Worm (Caenorhabditis elegans): ENCODE results near the gene nhr-162.

The nhr-162 gene

DNA sequence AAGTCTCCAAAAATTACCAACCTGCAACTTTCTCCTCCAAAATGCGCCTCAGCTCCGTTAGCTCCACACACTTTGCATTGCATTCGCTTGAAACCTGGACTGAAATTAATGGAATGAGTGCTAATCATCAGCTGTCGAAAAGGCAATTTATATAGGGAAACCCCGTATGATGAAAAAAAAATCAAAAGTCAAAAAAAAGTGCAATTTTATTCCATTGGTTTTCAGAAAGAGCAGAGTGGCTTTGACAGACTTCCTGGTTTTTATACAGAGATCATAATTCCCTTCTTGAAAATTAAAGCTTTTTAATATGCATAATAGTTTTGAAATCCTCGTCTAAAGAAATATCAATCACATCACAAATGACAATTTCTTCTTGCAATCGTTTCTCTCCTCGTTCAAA, 4.0 kb downstream of the nhr-162 start, which contains the start of gene nhr-139:
nhr-139 (minus strand) TSS at position 101 of the 400 bp plus-strand sequence.
- TF ChIP-seq lin-35 (GFP tag; optimal IDR thresholded peaks at IDR 0.05) (no peak), hlh-4 (tag; optimal IDR thresholded peaks at IDR 0.05) (no peak), sup-37 (GFP tag; optimal IDR thresholded peaks at IDR 0.05) (no peak), nhr-84 (tag; optimal IDR thresholded peaks at IDR 0.05) (no peak), nhr-19 (GFP tag; conservative IDR thresholded peaks at IDR 0.05) (no peak), alr-1 (tag; optimal IDR thresholded peaks at IDR 0.05; ENCODE audit: borderline replicate concordance) (no peak), lin-13 (GFP tag; optimal IDR thresholded peaks at IDR 0.05) (no peak), fkh-8 (tag; optimal IDR thresholded peaks at IDR 0.05) (no peak), ces-1 (GFP tag; optimal IDR thresholded peaks at IDR 0.05) (no peak), zag-1 (tag; optimal IDR thresholded peaks at IDR 0.05) (no peak), ceh-63 (GFP tag; optimal IDR thresholded peaks at IDR 0.05) (no peak)

DNA sequence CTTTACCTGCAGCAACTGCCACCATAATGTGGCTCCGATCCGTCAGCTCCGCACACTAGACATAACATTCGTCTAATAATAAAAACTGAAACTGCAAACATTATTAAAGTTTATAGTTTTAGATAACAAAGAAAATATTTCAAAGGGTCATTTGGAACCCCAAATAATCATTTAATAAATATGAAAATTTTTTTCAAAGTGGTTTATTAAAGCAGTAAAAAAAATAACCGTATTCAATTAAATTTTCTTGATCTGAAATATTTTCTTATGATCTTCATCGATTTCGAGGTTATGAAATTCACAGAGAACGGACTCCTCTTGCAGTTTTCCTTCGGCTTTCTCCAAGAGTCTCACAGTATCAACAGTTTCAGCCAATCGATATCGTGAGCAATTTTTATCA, 5.7 kb downstream of the nhr-162 start, which contains the start of gene nhr-163:
nhr-163 (minus strand) TSS at position 101 of the 400 bp plus-strand sequence.
- TF ChIP-seq rnt-1 (tag; optimal IDR thresholded peaks at IDR 0.05) (no peak), jun-1 (tag; optimal IDR thresholded peaks at IDR 0.05) (no peak), alr-1 (tag; optimal IDR thresholded peaks at IDR 0.05; ENCODE audit: borderline replicate concordance) (no peak), egl-27 (tag; optimal IDR thresholded peaks at IDR 0.05) (no peak), fkh-10 (GFP tag; optimal IDR thresholded peaks at IDR 0.05) (no peak), ztf-4 (tag; optimal IDR thresholded peaks at IDR 0.05) (no peak), nhr-19 (GFP tag; conservative IDR thresholded peaks at IDR 0.05) (no peak), unc-30 (tag; optimal IDR thresholded peaks at IDR 0.05) (no peak), ces-1 (GFP tag; optimal IDR thresholded peaks at IDR 0.05) (no peak), elt-2 (tag; optimal IDR thresholded peaks at IDR 0.05) (no peak), F16B12.6 (tag; optimal IDR thresholded peaks at IDR 0.05) (no peak), fos-1 (tag; optimal IDR thresholded peaks at IDR 0.05) (no peak), elt-3 (tag; optimal IDR thresholded peaks at IDR 0.05) (no peak), unc-98 (GFP tag; IDR thresholded peaks at IDR 0.05) (no peak), Y116A8C.19 (tag; optimal IDR thresholded peaks at IDR 0.05; ENCODE audit: borderline replicate concordance) (no peak), hlh-17 (GFP tag; optimal IDR thresholded peaks at IDR 0.05; ENCODE audit: borderline replicate concordance) (no peak), snu-23 (GFP tag; optimal IDR thresholded peaks at IDR 0.05) (no peak)

DNA sequence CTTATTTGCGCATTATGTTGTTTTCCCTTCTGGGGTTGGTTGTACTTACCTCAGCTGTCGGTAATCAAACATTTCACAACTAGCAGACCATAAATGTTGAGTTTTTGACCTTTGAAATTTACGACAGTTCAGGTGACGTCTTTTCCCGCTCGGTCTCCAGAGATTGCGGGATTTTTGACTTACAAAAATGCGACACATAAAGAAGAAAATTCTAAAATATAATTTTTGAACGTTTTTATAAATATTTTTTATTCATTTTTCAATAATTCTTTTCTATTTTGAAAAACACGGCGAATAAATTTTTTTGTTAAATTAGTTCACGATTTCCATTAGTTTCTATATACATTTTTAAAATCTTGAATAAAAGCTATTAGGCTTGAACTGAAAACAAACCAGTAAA, 8.9 kb downstream of the nhr-162 start, which contains the start of gene nhr-161:
nhr-161 (minus strand) TSS at position 101 of the 400 bp plus-strand sequence.
- TF ChIP-seq C34B4.2 (tag; optimal IDR thresholded peaks at IDR 0.05), result no peak
- TF ChIP-seq hpl-2 (GFP tag; optimal IDR thresholded peaks at IDR 0.05), result no peak
- no peak for TF ChIP-seq lsy-2 (tag; optimal IDR thresholded peaks at IDR 0.05)
- TF ChIP-seq unc-98 (GFP tag; IDR thresholded peaks at IDR 0.05), result no peak
- TF ChIP-seq sup-37 (GFP tag; optimal IDR thresholded peaks at IDR 0.05), result no peak
- TF ChIP-seq fkh-8 (tag; optimal IDR thresholded peaks at IDR 0.05), result no peak
- TF ChIP-seq sptf-1 (tag; optimal IDR thresholded peaks at IDR 0.05), result no peak
- no peak for TF ChIP-seq nhr-11 (tag; optimal IDR thresholded peaks at IDR 0.05)
- TF ChIP-seq aha-1 (tag; optimal IDR thresholded peaks at IDR 0.05), result no peak
- no peak for TF ChIP-seq egl-27 (tag; optimal IDR thresholded peaks at IDR 0.05)
- TF ChIP-seq skn-1 (tag; optimal IDR thresholded peaks at IDR 0.05), result no peak
- no peak for TF ChIP-seq dsc-1 (tag; optimal IDR thresholded peaks at IDR 0.05)
- no peak for TF ChIP-seq nhr-237 (tag; optimal IDR thresholded peaks at IDR 0.05)
- no peak for TF ChIP-seq nhr-77 (tag; optimal IDR thresholded peaks at IDR 0.05)
- no peak for TF ChIP-seq elt-2 (tag; optimal IDR thresholded peaks at IDR 0.05)
- TF ChIP-seq ces-1 (GFP tag; optimal IDR thresholded peaks at IDR 0.05), result no peak
- no peak for TF ChIP-seq nhr-47 (tag; optimal IDR thresholded peaks at IDR 0.05)

DNA sequence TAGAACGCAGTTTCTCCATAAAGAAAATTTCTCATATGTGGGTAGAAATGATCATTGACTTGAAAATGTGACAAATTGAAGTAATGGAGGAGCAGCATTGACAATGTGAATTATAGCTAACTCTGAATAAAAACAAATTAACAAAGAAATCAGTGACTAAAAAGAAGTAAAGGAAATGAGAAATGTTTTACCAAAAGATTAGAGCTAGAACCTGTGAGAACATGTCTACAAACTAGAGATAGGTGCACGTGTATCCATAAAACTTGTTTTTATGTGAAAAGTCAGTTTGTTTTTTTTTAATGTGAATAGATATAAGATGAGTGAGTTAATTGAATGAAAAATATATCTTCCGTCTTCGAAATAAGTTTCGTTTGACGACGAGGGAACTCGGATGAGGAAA, 12.7 kb downstream of the nhr-162 start, which contains the start of gene sre-12:
sre-12 (minus strand) TSS at position 101 of the 400 bp plus-strand sequence.
- TF ChIP-seq snpc-4 (tag; optimal IDR thresholded peaks at IDR 0.05) (no peak), efl-3 (GFP tag; optimal IDR thresholded peaks at IDR 0.05) (no peak), lin-39 (tag; optimal IDR thresholded peaks at IDR 0.05) (no peak), C34B4.2 (tag; optimal IDR thresholded peaks at IDR 0.05) (no peak), lin-35 (GFP tag; optimal IDR thresholded peaks at IDR 0.05) (no peak), hlh-17 (GFP tag; optimal IDR thresholded peaks at IDR 0.05; ENCODE audit: borderline replicate concordance) (no peak), nhr-76 (tag; optimal IDR thresholded peaks at IDR 0.05) (no peak)
